Worm (Caenorhabditis elegans): ENCODE data around the gene K08D10.14.
"Not testable (repeated sequence)": the region's sequence is repeated elsewhere in the genome, so short reads cannot be mapped to it uniquely, and the experiment has no call there.

- not testable (repeated sequence) for TF ChIP-seq madf-8 (GFP tag; conservative IDR thresholded peaks at IDR 0.05); attf-6 (GFP tag; IDR thresholded peaks at IDR 0.05); F49E8.2 (tag; optimal IDR thresholded peaks at IDR 0.05; ENCODE audit: insufficient read depth); pha-4 (tag; optimal IDR thresholded peaks at IDR 0.05); T26A5.8 (tag; optimal IDR thresholded peaks at IDR 0.05); let-607 (tag; optimal IDR thresholded peaks at IDR 0.05); pbrm-1 (GFP tag; IDR thresholded peaks at IDR 0.05); T07F8.4 (tag; optimal IDR thresholded peaks at IDR 0.05)
- TF ChIP-seq hmg-1.2 (GFP tag; IDR thresholded peaks at IDR 0.05): peak; percentile 52; the same call in 1 of the 2 replicates
Observed at ce11 chrIV:4180032-4180431, 25.3 kb downstream of the K08D10.14 start.

All from whole organism, young adult.